Worm (Caenorhabditis elegans) whole organism, young adult: ENCODE results near the gene mre-11.

Experiments
- B0336.3 ChIP-seq: fragments of 200-800 bp; sonication (Bioruptor generic); IDR thresholded peaks from 2 replicates; pipeline ENCODE4 v1.3.6; 2022; ENCODE audit warnings: missing genetic modification characterization, missing compliant biosample characterization
- F22D6.2 ChIP-seq: sonication (generic microtip); optimal IDR thresholded peaks from 2 replicates; lab custom pipeline; 2016; ENCODE audit warnings: mild to moderate bottlenecking, missing genetic modification characterization, missing compliant biosample characterization
- F33H1.4 ChIP-seq: fragments of 200-800 bp; sonication (Bioruptor generic); IDR thresholded peaks from 2 replicates; pipeline ENCODE4 v1.3.6; 2022; ENCODE audit warnings: missing genetic modification reagents, missing genetic modification characterization, missing compliant biosample characterization
- F39B2.1 ChIP-seq: fragments of 200-800 bp; sonication (Bioruptor generic); IDR thresholded peaks from 2 replicates; pipeline ENCODE4 v1.3.6; 2022; ENCODE audit warnings: missing genetic modification reagents, missing genetic modification characterization, missing compliant biosample characterization
- F52B5.7 ChIP-seq: sonication (generic microtip); optimal IDR thresholded peaks from 2 replicates; lab custom pipeline; 2016; ENCODE audit warnings: mild to moderate bottlenecking, missing genetic modification characterization, missing compliant biosample characterization
- F57A8.1 ChIP-seq: fragments of 200-800 bp; sonication (Bioruptor generic); optimal IDR thresholded peaks from 2 replicates; lab custom pipeline; 2018; ENCODE audit warnings: mild to moderate bottlenecking, missing genetic modification characterization, moderate library complexity, missing compliant biosample characterization
- K11D2.4 ChIP-seq: fragments of 200-800 bp; sonication (Bioruptor generic); IDR thresholded peaks from 2 replicates; pipeline ENCODE4 v1.3.6; 2022; ENCODE audit warnings: missing genetic modification reagents, missing genetic modification characterization, missing compliant biosample characterization
- K12H6.12 ChIP-seq: fragments of 200-800 bp; sonication (Bioruptor generic); optimal IDR thresholded peaks from 2 replicates; lab custom pipeline; 2018; ENCODE audit warnings: mild to moderate bottlenecking, missing genetic modification characterization, missing compliant biosample characterization
- Y56A3A.18 ChIP-seq: fragments of 200-800 bp; sonication (Bioruptor generic); IDR thresholded peaks from 2 replicates; pipeline ENCODE4 v1.3.6; 2022; ENCODE audit warnings: missing genetic modification reagents, missing genetic modification characterization, missing compliant biosample characterization
- Y95B8A.8 ChIP-seq: fragments of 200-800 bp; sonication (Bioruptor generic); IDR thresholded peaks from 2 replicates; pipeline ENCODE4 v1.3.6; 2022; ENCODE audit warnings: missing genetic modification reagents, missing genetic modification characterization, missing compliant biosample characterization
- akir-1 ChIP-seq: fragments of 200-800 bp; sonication (Bioruptor generic); optimal IDR thresholded peaks from 2 replicates; lab custom pipeline; 2018; ENCODE audit warnings: mild to moderate bottlenecking, missing genetic modification characterization, moderate library complexity, missing compliant biosample characterization
- ama-1 ChIP-seq, 3 experiments: fragments of 150-350 bp in 1 of 3; sonication (generic microtip) in 2 of 3; optimal IDR thresholded peaks; 2 replicates each; lab custom pipeline; 2014 to 2018; ENCODE audit warnings: missing biosample characterization in 2 of 3, missing genetic modification characterization in 2 of 3, missing genetic modification reagents in 2 of 3
- attf-5 ChIP-seq: fragments of 200-800 bp; sonication (Bioruptor generic); optimal IDR thresholded peaks from 2 replicates; lab custom pipeline; 2018; ENCODE audit warnings: mild to moderate bottlenecking, missing genetic modification characterization, missing compliant biosample characterization
- cebp-1 ChIP-seq, 2 experiments: fragments of 200-800 bp in 1 of 2; sonication (Bioruptor generic) in 1 of 2; sonication (generic microtip) in 1 of 2; IDR thresholded peaks in 1 of 2; optimal IDR thresholded peaks in 1 of 2; 2 replicates each; pipeline versions ENCODE4 v1.3.6 to Lab custom; 2017 to 2022; ENCODE audit warnings: missing compliant biosample characterization in 2 of 2, missing genetic modification characterization in 2 of 2, mild to moderate bottlenecking in 1 of 2, missing genetic modification reagents in 1 of 2, moderate library complexity in 1 of 2
- ceh-100 ChIP-seq: fragments of 200-800 bp; sonication (Bioruptor generic); IDR thresholded peaks from 2 replicates; pipeline ENCODE4 v1.3.6; 2022; ENCODE audit warnings: missing genetic modification reagents, missing genetic modification characterization, missing compliant biosample characterization
- ceh-27 ChIP-seq: fragments of 200-800 bp; sonication (Bioruptor generic); optimal IDR thresholded peaks from 2 replicates; lab custom pipeline; 2018; ENCODE audit warnings: mild to moderate bottlenecking, missing genetic modification characterization, moderate library complexity, missing compliant biosample characterization
- dpff-1 ChIP-seq: sonication (generic microtip); optimal IDR thresholded peaks from 2 replicates; lab custom pipeline; 2017; ENCODE audit warnings: mild to moderate bottlenecking, missing genetic modification characterization, missing compliant biosample characterization
- egl-44 ChIP-seq: fragments of 200-800 bp; sonication (Bioruptor generic); IDR thresholded peaks from 2 replicates; pipeline ENCODE4 v1.3.6; 2022; ENCODE audit warnings: missing genetic modification reagents, missing genetic modification characterization, missing compliant biosample characterization
- egrh-3 ChIP-seq: fragments of 200-800 bp; sonication (Bioruptor generic); IDR thresholded peaks from 2 replicates; pipeline ENCODE4 v1.3.6; 2022; ENCODE audit warnings: missing genetic modification reagents, missing genetic modification characterization, missing compliant biosample characterization
- ekl-4 ChIP-seq: fragments of 200-800 bp; sonication (Bioruptor generic); IDR thresholded peaks from 2 replicates; pipeline ENCODE4 v1.3.6; 2022; ENCODE audit warnings: missing genetic modification reagents, missing genetic modification characterization, missing compliant biosample characterization
- hmg-1.2 ChIP-seq: fragments of 200-800 bp; sonication (Bioruptor generic); IDR thresholded peaks from 2 replicates; pipeline ENCODE4 v1.3.6; 2022; ENCODE audit warnings: missing genetic modification reagents, missing genetic modification characterization, missing compliant biosample characterization
- hrde-1 ChIP-seq: sonication (generic microtip); optimal IDR thresholded peaks from 2 replicates; lab custom pipeline; 2016; ENCODE audit warnings: missing genetic modification characterization, mild to moderate bottlenecking, missing compliant biosample characterization, moderate library complexity, missing genotype, missing genetic modification reagents, borderline replicate concordance
- hsf-1 ChIP-seq: fragments of 200-800 bp; sonication (Bioruptor generic); IDR thresholded peaks from 2 replicates; pipeline ENCODE4 v1.3.6; 2022; ENCODE audit warnings: missing genetic modification reagents, missing genetic modification characterization, missing compliant biosample characterization
- lin-40 ChIP-seq: sonication (generic microtip); optimal IDR thresholded peaks from 2 replicates; lab custom pipeline; 2016; ENCODE audit warnings: missing genetic modification characterization, mild to moderate bottlenecking, missing compliant biosample characterization, missing genotype, missing genetic modification reagents
- lin-54 ChIP-seq: fragments of 200-800 bp; sonication (Bioruptor generic); optimal IDR thresholded peaks from 2 replicates; lab custom pipeline; 2018; ENCODE audit warnings: mild to moderate bottlenecking, missing genetic modification characterization, missing compliant biosample characterization
- lir-1 ChIP-seq: fragments of 200-800 bp; sonication (Bioruptor generic); conservative IDR thresholded peaks from 2 replicates; pipeline ENCODE4 v1.3.6; 2022; ENCODE audit warnings: missing genetic modification reagents, missing genetic modification characterization, missing compliant biosample characterization
- lsy-27 ChIP-seq: sonication (generic microtip); optimal IDR thresholded peaks from 2 replicates; lab custom pipeline; 2017; ENCODE audit warnings: missing genetic modification characterization, mild to moderate bottlenecking, missing compliant biosample characterization, antibody characterized with exemption, missing genotype, borderline replicate concordance; ENCODE audit not compliant: insufficient read depth
- madf-3 ChIP-seq: fragments of 200-800 bp; sonication (Bioruptor generic); IDR thresholded peaks from 2 replicates; pipeline ENCODE4 v1.3.6; 2022; ENCODE audit warnings: missing genetic modification reagents, missing genetic modification characterization, missing compliant biosample characterization
- madf-8 ChIP-seq: fragments of 200-800 bp; sonication (Bioruptor generic); conservative IDR thresholded peaks from 2 replicates; pipeline ENCODE4 v1.3.6; 2022; ENCODE audit warnings: missing genetic modification reagents, missing genetic modification characterization, missing compliant biosample characterization
- mes-4 ChIP-seq: sonication (generic microtip); optimal IDR thresholded peaks from 2 replicates; lab custom pipeline; 2016; ENCODE audit warnings: missing genotype, missing genetic modification characterization, missing compliant biosample characterization
- nhr-179 ChIP-seq: sonication (generic microtip); optimal IDR thresholded peaks from 2 replicates; lab custom pipeline; 2016; ENCODE audit warnings: mild to moderate bottlenecking, missing genetic modification characterization, missing compliant biosample characterization
- nhr-80 ChIP-seq: sonication (generic microtip); optimal IDR thresholded peaks from 2 replicates; lab custom pipeline; 2016; ENCODE audit warnings: missing genetic modification characterization, missing compliant biosample characterization
- pbrm-1 ChIP-seq: fragments of 200-800 bp; sonication (Bioruptor generic); IDR thresholded peaks from 2 replicates; pipeline ENCODE4 v1.3.6; 2022; ENCODE audit warnings: missing genetic modification reagents, missing genetic modification characterization, missing compliant biosample characterization
- pha-4 ChIP-seq: fragments of 150-350 bp; sonication (generic microtip); optimal IDR thresholded peaks from 2 replicates; lab custom pipeline; 2014; ENCODE audit warnings: missing biosample characterization, missing genetic modification reagents, missing genetic modification characterization
- rcor-1 ChIP-seq: fragments of 200-800 bp; sonication (Bioruptor generic); IDR thresholded peaks from 2 replicates; pipeline ENCODE4 v1.3.6; 2022; ENCODE audit warnings: missing genetic modification reagents, missing genetic modification characterization, missing compliant biosample characterization
- snpc-1.3 ChIP-seq: sonication (generic microtip); optimal IDR thresholded peaks from 2 replicates; lab custom pipeline; 2017; ENCODE audit warnings: missing genetic modification characterization, mild to moderate bottlenecking, missing compliant biosample characterization, antibody characterized with exemption, moderate library complexity, missing genotype, missing genetic modification reagents; ENCODE audit not compliant: insufficient read depth
- snpc-4 ChIP-seq, 5 experiments: fragments of 150-350 bp in 1 of 5; sonication (generic microtip) in 4 of 5; optimal IDR thresholded peaks; 2 replicates each; lab custom pipeline; 2014 to 2018; ENCODE audit warnings: missing genetic modification characterization in 5 of 5, missing biosample characterization in 3 of 5, antibody characterized with exemption in 2 of 5, mild to moderate bottlenecking in 2 of 5, missing compliant biosample characterization in 2 of 5, missing genotype in 2 of 5, moderate library complexity in 2 of 5, missing genetic modification reagents in 1 of 5
- somi-1 ChIP-seq: fragments of 200-800 bp; sonication (Bioruptor generic); optimal IDR thresholded peaks from 2 replicates; lab custom pipeline; 2018; ENCODE audit warnings: mild to moderate bottlenecking, missing genetic modification characterization, missing compliant biosample characterization
- unc-62 ChIP-seq: fragments of 150-350 bp; optimal IDR thresholded peaks from 2 replicates; lab custom pipeline; 2014; ENCODE audit warnings: missing biosample characterization, missing genetic modification reagents, missing genetic modification characterization
- zfh-2 ChIP-seq: fragments of 200-800 bp; sonication (Bioruptor generic); conservative IDR thresholded peaks from 2 replicates; pipeline ENCODE4 v1.3.6; 2022; ENCODE audit warnings: missing genetic modification reagents, missing genetic modification characterization, missing compliant biosample characterization
- ztf-25 ChIP-seq: fragments of 200-800 bp; sonication (Bioruptor generic); IDR thresholded peaks from 2 replicates; pipeline ENCODE4 v1.3.6; 2022; ENCODE audit warnings: missing genetic modification reagents, missing genetic modification characterization, missing compliant biosample characterization
- ztf-26 ChIP-seq: sonication (generic microtip); optimal IDR thresholded peaks from 2 replicates; lab custom pipeline; 2017; ENCODE audit warnings: missing genetic modification characterization, missing compliant biosample characterization

mre-11 gene

ce11 chrV:10719833-10720170, 16.9 kb downstream of the mre-11 start:
- TF ChIP-seq ceh-100 (GFP tag; lab: Robert Waterston, UW) (no peak), pbrm-1 (GFP tag; lab: Robert Waterston, UW) (0 out of 2 replicates have a peak, but pooled peaks have one; percentile 30), Y95B8A.8 (0 out of 2 replicates have a peak, but pooled peaks have one; percentile 7), ekl-4 (GFP tag; lab: Robert Waterston, UW) (peak; percentile 48; the same call in 1 of the 2 replicates), nhr-80 (peak; percentile 74), F22D6.2 (tag; lab: Kevin White, UChicago) (no peak), lin-40 (tag; lab: Kevin White, UChicago) (peak; percentile 24), akir-1 (GFP tag; lab: Kevin White, UChicago) (peak; percentile 8), ztf-26 (tag; lab: Kevin White, UChicago) (no peak), unc-62 (GFP tag; lab: Kevin White, UChicago) (peak; percentile 40), Y56A3A.18 (GFP tag; lab: Robert Waterston, UW) (no peak), rcor-1 (GFP tag; lab: Robert Waterston, UW) (0 out of 2 replicates have a peak, but pooled peaks have one; percentile 3), snpc-4 (GFP tag; optimal IDR thresholded peaks at IDR 0.05; lab: Kevin White, UChicago) (no peak), snpc-4 (tag; optimal IDR thresholded peaks at IDR 0.05; lab: Kevin White, UChicago) (peak in 2 of 4 experiments; percentile 9 to 18), snpc-1.3 (tag; lab: Kevin White, UChicago) (no peak), K11D2.4 (GFP tag; lab: Robert Waterston, UW) (0 out of 2 replicates have a peak, but pooled peaks have one; percentile 51), attf-5 (GFP tag; lab: Kevin White, UChicago) (peak; percentile 49), cebp-1 (GFP tag; IDR thresholded peaks at IDR 0.05; lab: Robert Waterston, UW) (no peak), cebp-1 (tag; optimal IDR thresholded peaks at IDR 0.05; lab: Kevin White, UChicago) (peak; percentile 82), hmg-1.2 (GFP tag; lab: Robert Waterston, UW) (peak; percentile 47; the same call in 1 of the 2 replicates), F52B5.7 (tag; lab: Kevin White, UChicago) (no peak), lir-1 (peak; percentile 73), ceh-27 (GFP tag; lab: Kevin White, UChicago) (peak; percentile 44)

DNA sequence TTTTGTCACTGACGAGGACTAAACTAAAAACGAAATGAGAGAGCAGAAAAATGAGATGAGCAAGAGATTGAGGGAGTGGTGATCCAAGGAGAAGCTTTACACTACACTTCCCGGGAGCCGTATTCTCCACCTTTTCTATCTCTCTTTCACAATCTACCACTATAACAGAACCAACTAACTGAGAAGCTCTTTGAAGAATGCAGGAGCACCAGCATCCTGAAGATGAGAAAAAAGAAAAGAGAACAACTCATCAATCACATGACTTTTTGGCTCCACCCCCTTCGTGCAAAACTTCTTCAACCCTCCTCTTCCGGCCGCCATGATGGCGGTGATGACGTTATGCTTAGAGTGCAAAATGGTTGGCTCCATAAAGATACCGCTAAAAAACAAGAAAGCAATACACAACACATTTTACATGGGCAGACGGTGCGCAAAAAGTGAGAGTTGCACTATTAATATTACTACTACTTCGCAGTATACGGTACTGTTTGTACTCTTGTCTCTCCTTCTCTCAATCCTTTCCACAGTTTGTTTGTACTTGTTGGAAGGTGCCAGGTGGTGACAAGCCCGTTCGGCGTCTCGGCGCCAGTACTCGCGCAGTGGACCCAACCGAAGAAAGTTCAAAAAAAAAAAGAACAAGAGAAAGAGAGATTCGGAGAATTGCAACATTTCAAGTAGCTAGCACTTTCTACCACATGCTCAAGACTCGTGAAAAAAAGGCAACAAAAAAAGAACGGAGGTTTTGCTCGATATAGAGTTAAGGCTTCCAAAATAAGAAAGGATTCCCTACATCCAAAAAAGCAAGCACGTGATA, 17.4 kb downstream of the mre-11 start:
- TF ChIP-seq cebp-1 (GFP tag; IDR thresholded peaks at IDR 0.05; lab: Robert Waterston, UW), result no peak
- TF ChIP-seq cebp-1 (tag; optimal IDR thresholded peaks at IDR 0.05; lab: Kevin White, UChicago), result peak; percentile 29
- TF ChIP-seq pha-4, result no peak
- no peak for TF ChIP-seq lsy-27 (tag; lab: Kevin White, UChicago)
- TF ChIP-seq ztf-25, result no peak
- TF ChIP-seq rcor-1 (GFP tag; lab: Robert Waterston, UW), result 0 out of 2 replicates have a peak, but pooled peaks have one; percentile 14
- TF ChIP-seq ztf-26 (tag; lab: Kevin White, UChicago), result no peak
- no peak for TF ChIP-seq hsf-1 (GFP tag; lab: Robert Waterston, UW)
- TF ChIP-seq ekl-4 (GFP tag; lab: Robert Waterston, UW), result no peak
- no peak for TF ChIP-seq hrde-1 (tag; lab: Kevin White, UChicago)
- no peak for TF ChIP-seq F33H1.4 (GFP tag; lab: Robert Waterston, UW)
- TF ChIP-seq lin-54 (GFP tag; lab: Kevin White, UChicago), result no peak
- no peak for TF ChIP-seq K11D2.4 (GFP tag; lab: Robert Waterston, UW)
- no peak for TF ChIP-seq mes-4 (tag; lab: Kevin White, UChicago)
- peak; percentile 38 for TF ChIP-seq ama-1 (optimal IDR thresholded peaks at IDR 0.05; lab: Kevin White, UChicago)
- no peak for TF ChIP-seq ama-1 (GFP tag; optimal IDR thresholded peaks at IDR 0.05; lab: Kevin White, UChicago)
- no peak for TF ChIP-seq nhr-179 (tag; lab: Kevin White, UChicago)
- TF ChIP-seq F39B2.1, result no peak
- no peak for TF ChIP-seq egl-44 (GFP tag; lab: Robert Waterston, UW)
- no peak for TF ChIP-seq F57A8.1 (GFP tag; lab: Kevin White, UChicago)
- no peak for TF ChIP-seq zfh-2 (GFP tag; lab: Robert Waterston, UW)
- no peak for TF ChIP-seq dpff-1
- no peak for TF ChIP-seq egrh-3 (GFP tag; lab: Robert Waterston, UW)
- no peak for TF ChIP-seq madf-8 (GFP tag; lab: Robert Waterston, UW)
- TF ChIP-seq K12H6.12 (tag; lab: Kevin White, UChicago), result peak; percentile 39
- no peak for TF ChIP-seq ceh-27 (GFP tag; lab: Kevin White, UChicago)
- TF ChIP-seq madf-3, result no peak
- TF ChIP-seq somi-1 (GFP tag; lab: Kevin White, UChicago), result peak; percentile 49
- no peak for TF ChIP-seq snpc-1.3 (tag; lab: Kevin White, UChicago)
- TF ChIP-seq B0336.3 (GFP tag; lab: Robert Waterston, UW), result no peak
